Worm (Caenorhabditis elegans) whole organism, L1 larva: ENCODE measurements around the gene klc-1.

ENCODE experiments used
- C04F5.9 ChIP-seq: sonication (generic microtip); optimal IDR thresholded peaks from 2 replicates; lab custom pipeline; 2016; ENCODE audit warnings: missing genetic modification characterization, missing compliant biosample characterization
- C34B4.2 ChIP-seq: sonication (generic microtip); optimal IDR thresholded peaks from 2 replicates; lab custom pipeline; 2017; ENCODE audit warnings: mild to moderate bottlenecking, missing genetic modification characterization, missing compliant biosample characterization
- Y116A8C.19 ChIP-seq: sonication (generic microtip); optimal IDR thresholded peaks from 2 replicates; lab custom pipeline; 2016; ENCODE audit warnings: missing compliant biosample characterization, missing genetic modification characterization, borderline replicate concordance
- aha-1 ChIP-seq: fragments of 150-350 bp; optimal IDR thresholded peaks from 2 replicates; lab custom pipeline; 2014; ENCODE audit warnings: missing biosample characterization, missing genetic modification characterization
- ama-1 ChIP-seq: fragments of 150-350 bp; optimal IDR thresholded peaks from 2 replicates; lab custom pipeline; 2014
- blmp-1 ChIP-seq: fragments of 150-350 bp; optimal IDR thresholded peaks from 2 replicates; lab custom pipeline; 2014; ENCODE audit warnings: missing biosample characterization, missing genetic modification characterization
- ceh-82 ChIP-seq, 3 experiments: fragments of 150-350 bp in 1 of 3; sonication (generic microtip) in 2 of 3; optimal IDR thresholded peaks; 2 replicates each; lab custom pipeline; 2014 to 2017; ENCODE audit warnings: missing biosample characterization in 3 of 3, missing genetic modification characterization in 3 of 3
- ceh-88 ChIP-seq: fragments of 200-800 bp; sonication (Bioruptor generic); IDR thresholded peaks from 2 replicates; pipeline ENCODE4 v1.3.6; 2022; ENCODE audit warnings: missing genetic modification characterization, missing compliant biosample characterization
- dpl-1 ChIP-seq, 3 experiments: fragments of 150-350 bp in 2 of 3; sonication (generic microtip) in 1 of 3; optimal IDR thresholded peaks; 2 replicates each; lab custom pipeline; 2014 to 2017; ENCODE audit warnings: missing biosample characterization in 3 of 3, missing genetic modification characterization in 3 of 3, missing genetic modification reagents in 3 of 3
- dsc-1 ChIP-seq: sonication (generic microtip); optimal IDR thresholded peaks from 2 replicates; lab custom pipeline; 2016; ENCODE audit warnings: mild to moderate bottlenecking, missing genetic modification characterization, missing compliant biosample characterization
- efl-3 ChIP-seq: fragments of 200-800 bp; sonication (Bioruptor generic); optimal IDR thresholded peaks from 2 replicates; lab custom pipeline; 2018; ENCODE audit warnings: mild to moderate bottlenecking, missing genetic modification characterization, missing compliant biosample characterization
- egl-27 ChIP-seq, 2 experiments: fragments of 150-350 bp in 1 of 2; sonication (generic microtip); optimal IDR thresholded peaks; 3 replicates each; lab custom pipeline; 2017 to 2018; ENCODE audit warnings: missing biosample characterization in 2 of 2, missing genetic modification characterization in 2 of 2, missing genetic modification reagents in 2 of 2
- elt-2 ChIP-seq: sonication (generic microtip); optimal IDR thresholded peaks from 2 replicates; lab custom pipeline; 2016; ENCODE audit warnings: missing genetic modification characterization, mild to moderate bottlenecking, inconsistent platforms, missing compliant biosample characterization, missing genetic modification reagents
- elt-3 ChIP-seq, 6 experiments: fragments of 150-350 bp in 1 of 6; sonication (generic microtip); optimal IDR thresholded peaks; 2 replicates each; lab custom pipeline; 2017 to 2018; ENCODE audit warnings: missing biosample characterization in 6 of 6, missing genetic modification characterization in 6 of 6, inconsistent platforms in 1 of 6
- fkh-10 ChIP-seq: sonication (generic microtip); optimal IDR thresholded peaks from 2 replicates; lab custom pipeline; 2017; ENCODE audit warnings: missing biosample characterization, missing genetic modification reagents, missing genetic modification characterization
- hlh-17 ChIP-seq: fragments of 200-800 bp; sonication (Bioruptor generic); optimal IDR thresholded peaks from 2 replicates; lab custom pipeline; 2018; ENCODE audit warnings: missing genetic modification characterization, mild to moderate bottlenecking, missing compliant biosample characterization, moderate library complexity, borderline replicate concordance
- hpl-2 ChIP-seq: fragments of 150-350 bp; optimal IDR thresholded peaks from 2 replicates; lab custom pipeline; 2014; ENCODE audit warnings: missing biosample characterization, missing genetic modification reagents, missing genetic modification characterization
- irx-1 ChIP-seq: sonication (generic microtip); optimal IDR thresholded peaks from 2 replicates; lab custom pipeline; 2016; ENCODE audit warnings: missing genetic modification characterization, missing compliant biosample characterization
- jun-1 ChIP-seq: fragments of 150-350 bp; optimal IDR thresholded peaks from 2 replicates; lab custom pipeline; 2014; ENCODE audit warnings: missing biosample characterization, missing genetic modification reagents, missing genetic modification characterization
- lin-14 ChIP-seq: fragments of 200-800 bp; sonication (Bioruptor generic); optimal IDR thresholded peaks from 2 replicates; lab custom pipeline; 2018; ENCODE audit warnings: mild to moderate bottlenecking, missing genetic modification characterization, moderate library complexity, missing compliant biosample characterization
- lin-35 ChIP-seq, 2 experiments: fragments of 150-350 bp; optimal IDR thresholded peaks; 2 replicates each; lab custom pipeline; 2014; ENCODE audit warnings: missing biosample characterization in 2 of 2, missing genetic modification characterization in 2 of 2, missing genetic modification reagents in 2 of 2
- lin-39 ChIP-seq: fragments of 150-350 bp; optimal IDR thresholded peaks from 2 replicates; lab custom pipeline; 2014; ENCODE audit warnings: missing biosample characterization, missing genetic modification reagents, missing genetic modification characterization
- lsy-2 ChIP-seq, 2 experiments: fragments of 150-350 bp; optimal IDR thresholded peaks; 2 replicates each; lab custom pipeline; 2014; ENCODE audit warnings: missing biosample characterization in 2 of 2, missing genetic modification characterization in 2 of 2
- mab-9 ChIP-seq: fragments of 200-800 bp; sonication (Bioruptor generic); IDR thresholded peaks from 2 replicates; pipeline ENCODE4 v1.3.6; 2022; ENCODE audit warnings: missing genetic modification reagents, missing genetic modification characterization, missing compliant biosample characterization
- mef-2 ChIP-seq: fragments of 150-350 bp; optimal IDR thresholded peaks from 2 replicates; lab custom pipeline; 2014; ENCODE audit warnings: missing biosample characterization, missing genetic modification characterization
- mep-1 ChIP-seq: fragments of 150-350 bp; optimal IDR thresholded peaks from 2 replicates; lab custom pipeline; 2014; ENCODE audit warnings: missing biosample characterization, missing genetic modification characterization
- nhr-12 ChIP-seq: sonication (generic microtip); optimal IDR thresholded peaks from 2 replicates; lab custom pipeline; 2017; ENCODE audit warnings: missing biosample characterization, missing genetic modification characterization
- nhr-19 ChIP-seq: fragments of 200-800 bp; sonication (Bioruptor generic); conservative IDR thresholded peaks from 2 replicates; pipeline ENCODE4 v1.3.6; 2022; ENCODE audit warnings: missing genetic modification characterization, missing compliant biosample characterization
- nhr-20 ChIP-seq: sonication (generic microtip); optimal IDR thresholded peaks from 2 replicates; lab custom pipeline; 2016; ENCODE audit warnings: mild to moderate bottlenecking, missing genetic modification characterization, missing compliant biosample characterization
- nhr-237 ChIP-seq: fragments of 150-350 bp; optimal IDR thresholded peaks from 2 replicates; lab custom pipeline; 2014; ENCODE audit warnings: missing biosample characterization, missing genetic modification characterization
- nhr-28 ChIP-seq: fragments of 150-350 bp; optimal IDR thresholded peaks from 2 replicates; lab custom pipeline; 2014; ENCODE audit warnings: missing biosample characterization, missing genetic modification characterization
- nhr-71 ChIP-seq: sonication (generic microtip); optimal IDR thresholded peaks from 2 replicates; lab custom pipeline; 2016; ENCODE audit warnings: mild to moderate bottlenecking, missing genetic modification characterization, moderate library complexity, missing compliant biosample characterization
- nhr-76 ChIP-seq: sonication (generic microtip); optimal IDR thresholded peaks from 2 replicates; lab custom pipeline; 2017; ENCODE audit warnings: missing biosample characterization, missing genetic modification characterization
- nhr-77 ChIP-seq: fragments of 150-350 bp; optimal IDR thresholded peaks from 2 replicates; lab custom pipeline; 2014; ENCODE audit warnings: missing biosample characterization, missing genetic modification characterization
- nhr-90 ChIP-seq: sonication (generic microtip); optimal IDR thresholded peaks from 2 replicates; lab custom pipeline; 2016; ENCODE audit warnings: mild to moderate bottlenecking, missing genetic modification characterization, missing compliant biosample characterization; ENCODE audit not compliant: poor library complexity
- skn-1 ChIP-seq: fragments of 150-350 bp; optimal IDR thresholded peaks from 2 replicates; lab custom pipeline; 2014; ENCODE audit warnings: missing biosample characterization, missing genetic modification characterization
- snu-23 ChIP-seq: sonication (generic microtip); optimal IDR thresholded peaks from 2 replicates; lab custom pipeline; 2016; ENCODE audit warnings: missing genetic modification characterization, missing compliant biosample characterization
- sox-4 ChIP-seq: sonication (generic microtip); optimal IDR thresholded peaks from 2 replicates; lab custom pipeline; 2016; ENCODE audit warnings: missing genetic modification characterization, missing compliant biosample characterization
- sup-37 ChIP-seq: fragments of 200-800 bp; sonication (Bioruptor generic); optimal IDR thresholded peaks from 2 replicates; lab custom pipeline; 2018; ENCODE audit warnings: mild to moderate bottlenecking, missing genetic modification characterization, missing compliant biosample characterization
- swsn-7 ChIP-seq: sonication (generic microtip); optimal IDR thresholded peaks from 2 replicates; lab custom pipeline; 2016; ENCODE audit warnings: missing genetic modification characterization, missing compliant biosample characterization
- tlp-1 ChIP-seq: fragments of 150-350 bp; optimal IDR thresholded peaks from 2 replicates; lab custom pipeline; 2014; ENCODE audit warnings: missing biosample characterization, missing genetic modification characterization
- unc-130 ChIP-seq: fragments of 150-350 bp; optimal IDR thresholded peaks from 2 replicates; lab custom pipeline; 2017; ENCODE audit warnings: missing biosample characterization, missing genetic modification characterization, inconsistent platforms
- unc-30 ChIP-seq: sonication (generic microtip); optimal IDR thresholded peaks from 2 replicates; lab custom pipeline; 2017; ENCODE audit warnings: missing biosample characterization, missing genetic modification characterization
- unc-62 ChIP-seq: fragments of 150-350 bp; optimal IDR thresholded peaks from 2 replicates; lab custom pipeline; 2014; ENCODE audit warnings: missing biosample characterization, missing genetic modification reagents, missing genetic modification characterization
- unc-86 ChIP-seq: sonication (generic microtip); optimal IDR thresholded peaks from 2 replicates; lab custom pipeline; 2016; ENCODE audit warnings: missing genetic modification characterization, missing compliant biosample characterization
- vab-15 ChIP-seq: sonication (generic microtip); optimal IDR thresholded peaks from 2 replicates; lab custom pipeline; 2017; ENCODE audit warnings: missing genotype, mild to moderate bottlenecking, missing genetic modification characterization, missing compliant biosample characterization
- xbp-1 ChIP-seq: sonication (generic microtip); optimal IDR thresholded peaks from 2 replicates; lab custom pipeline; 2016; ENCODE audit warnings: missing genetic modification characterization, missing compliant biosample characterization
- zag-1 ChIP-seq: fragments of 150-350 bp; optimal IDR thresholded peaks from 2 replicates; lab custom pipeline; 2014; ENCODE audit warnings: missing biosample characterization, missing genetic modification characterization
- ztf-11 ChIP-seq, 2 experiments: sonication (generic microtip); optimal IDR thresholded peaks; 2 replicates each; lab custom pipeline; 2016 to 2017; ENCODE audit warnings: missing genetic modification characterization in 2 of 2, missing biosample characterization in 1 of 2, missing compliant biosample characterization in 1 of 2

klc-1 gene

ce11 chrIV:11092502-11093080 lies 9.1 kb downstream of the klc-1 start, which contains the start of gene bcc-1:
Gene bcc-1, minus strand, starts transcription at chrIV:11092552.
- TF ChIP-seq blmp-1 (tag; lab: Kevin White, UChicago) (peak; percentile 54), fkh-10 (GFP tag; lab: Kevin White, UChicago) (no peak), dpl-1 (GFP tag; optimal IDR thresholded peaks at IDR 0.05; lab: Kevin White, UChicago) (no peak), mef-2 (tag; lab: Kevin White, UChicago) (no peak), elt-3 (tag; optimal IDR thresholded peaks at IDR 0.05; lab: Kevin White, UChicago) (peak in 5 of 6 experiments; percentile 31 to 95 (median 81)), ceh-88 (GFP tag; lab: Robert Waterston, UW) (no peak), hlh-17 (GFP tag; lab: Kevin White, UChicago) (no peak), mab-9 (GFP tag; lab: Robert Waterston, UW) (no peak), hpl-2 (GFP tag; lab: Kevin White, UChicago) (no peak), nhr-19 (no peak), elt-2 (tag; lab: Kevin White, UChicago) (no peak), unc-130 (tag; lab: Kevin White, UChicago) (no peak), skn-1 (tag; lab: Kevin White, UChicago) (no peak), unc-62 (GFP tag; lab: Kevin White, UChicago) (no peak), nhr-76 (tag; lab: Kevin White, UChicago) (no peak), ceh-82 (tag; optimal IDR thresholded peaks at IDR 0.05; lab: Kevin White, UChicago) (no peak), tlp-1 (no peak), Y116A8C.19 (no peak), nhr-71 (tag; lab: Kevin White, UChicago) (peak; percentile 31), nhr-237 (tag; lab: Kevin White, UChicago) (no peak), xbp-1 (no peak), sox-4 (no peak), lin-35 (GFP tag; optimal IDR thresholded peaks at IDR 0.05; lab: Kevin White, UChicago) (peak in 1 of 2 experiments; percentile 34), C34B4.2 (no peak), lsy-2 (tag; optimal IDR thresholded peaks at IDR 0.05; lab: Kevin White, UChicago) (peak in 1 of 2 experiments; percentile 37), irx-1 (no peak), jun-1 (tag; lab: Kevin White, UChicago) (no peak), aha-1 (tag; lab: Kevin White, UChicago) (no peak), mep-1 (tag; lab: Kevin White, UChicago) (no peak), snu-23 (GFP tag; lab: Kevin White, UChicago) (peak; percentile 32), nhr-77 (tag; lab: Kevin White, UChicago) (no peak), nhr-90 (tag; lab: Kevin White, UChicago) (peak; percentile 12), nhr-20 (peak; percentile 51), nhr-28 (tag; lab: Kevin White, UChicago) (no peak), C04F5.9 (no peak)

ce11 chrIV:11094052-11094451 lies 10.5 kb downstream of the klc-1 start:
- TF ChIP-seq fkh-10 (GFP tag; lab: Kevin White, UChicago) (no peak), ztf-11 (tag; optimal IDR thresholded peaks at IDR 0.05; lab: Kevin White, UChicago) (no peak), ama-1 (lab: Kevin White, UChicago) (no peak), nhr-28 (tag; lab: Kevin White, UChicago) (no peak), efl-3 (GFP tag; lab: Kevin White, UChicago) (no peak)

DNA sequence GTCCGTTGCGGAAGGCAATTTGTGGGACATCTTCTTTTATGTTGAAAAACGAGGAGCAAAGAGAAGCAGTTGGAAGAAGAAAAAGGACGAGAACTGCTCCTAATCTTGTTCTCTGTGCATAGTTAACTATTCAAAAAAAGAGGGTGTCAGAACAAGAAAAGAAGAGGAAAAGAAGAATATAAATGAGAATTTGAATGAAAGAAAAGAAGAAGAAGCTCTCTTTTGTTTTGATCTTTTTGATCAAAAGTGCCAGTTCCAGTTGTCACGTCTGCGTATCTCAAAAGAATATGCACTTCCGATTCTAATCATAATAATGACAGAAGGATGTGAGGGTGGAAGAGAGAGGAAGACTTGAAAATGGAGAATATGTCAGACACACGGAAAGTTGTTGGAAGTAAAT lies 11.4 kb downstream of the klc-1 start, which contains the start of gene M7.8:
TSS of gene M7.8 (minus strand) at position 112 of the 400 bp plus-strand sequence.
- no peak for TF ChIP-seq jun-1 (tag; lab: Kevin White, UChicago)
- TF ChIP-seq lin-14 (GFP tag; lab: Kevin White, UChicago) = peak; percentile 79
- TF ChIP-seq unc-86 = peak; percentile 41
- TF ChIP-seq blmp-1 (tag; lab: Kevin White, UChicago) = no peak
- no peak for TF ChIP-seq egl-27 (tag; optimal IDR thresholded peaks at IDR 0.05; lab: Kevin White, UChicago)
- no peak for TF ChIP-seq lin-39 (tag; lab: Kevin White, UChicago)
- TF ChIP-seq elt-3 (tag; optimal IDR thresholded peaks at IDR 0.05; lab: Kevin White, UChicago) = no peak
- TF ChIP-seq swsn-7 (tag; lab: Kevin White, UChicago) = no peak
- no peak for TF ChIP-seq vab-15
- no peak for TF ChIP-seq aha-1 (tag; lab: Kevin White, UChicago)
- no peak for TF ChIP-seq ceh-82 (tag; optimal IDR thresholded peaks at IDR 0.05; lab: Kevin White, UChicago)
- peak; percentile 88 for TF ChIP-seq zag-1
- TF ChIP-seq nhr-28 (tag; lab: Kevin White, UChicago) = no peak
- no peak for TF ChIP-seq nhr-12 (tag; lab: Kevin White, UChicago)
- TF ChIP-seq dsc-1 (tag; lab: Kevin White, UChicago) = no peak
- no peak for TF ChIP-seq irx-1
- TF ChIP-seq unc-130 (tag; lab: Kevin White, UChicago) = no peak
- TF ChIP-seq nhr-20 = no peak
- no peak for TF ChIP-seq unc-30
- no peak for TF ChIP-seq nhr-77 (tag; lab: Kevin White, UChicago)
- no peak for TF ChIP-seq nhr-237 (tag; lab: Kevin White, UChicago)
- no peak for TF ChIP-seq sup-37 (GFP tag; lab: Kevin White, UChicago)
- no peak for TF ChIP-seq ceh-88 (GFP tag; lab: Robert Waterston, UW)
